Fruit fly (Drosophila melanogaster) whole organism, embryonic: ENCODE data around the gene CG34049.

Experiments used
- Abd-B ChIP-seq: fragments of 200-800 bp; sonication (Bioruptor generic); optimal IDR thresholded peaks from 2 replicates; lab custom pipeline; 2018; ENCODE audit warnings: missing biosample characterization, mild to moderate bottlenecking, missing genetic modification characterization, moderate library complexity
- Adf1 ChIP-seq: fragments of 200-800 bp; sonication (Bioruptor generic); IDR thresholded peaks from 2 replicates; pipeline ENCODE4 v1.3.6; 2022; ENCODE audit warnings: missing biosample characterization, missing genetic modification characterization
- Aef1 ChIP-seq: fragments of 200-800 bp; sonication (Bioruptor generic); IDR thresholded peaks from 3 replicates; pipeline ENCODE4 v1.3.6; 2022; ENCODE audit warnings: missing biosample characterization, missing genetic modification characterization
- Atf6 ChIP-seq: fragments of 200-800 bp; sonication (Bioruptor generic); IDR thresholded peaks from 2 replicates; pipeline ENCODE4 v1.3.6; 2022; ENCODE audit warnings: missing biosample characterization, missing genetic modification characterization
- BtbVII ChIP-seq: fragments of 200-800 bp; sonication (Bioruptor generic); optimal IDR thresholded peaks from 3 replicates; lab custom pipeline; 2017; ENCODE audit warnings: missing biosample characterization, mild to moderate bottlenecking, missing genetic modification characterization
- CG10209 ChIP-seq: fragments of 200-800 bp; sonication (Bioruptor generic); optimal IDR thresholded peaks from 3 replicates; lab custom pipeline; 2017; ENCODE audit warnings: missing biosample characterization, mild to moderate bottlenecking, missing genetic modification characterization, missing genetic modification reagents
- CG10366 ChIP-seq: fragments of 200-800 bp; sonication (Bioruptor generic); IDR thresholded peaks from 2 replicates; pipeline ENCODE4 v1.3.6; 2022; ENCODE audit warnings: missing biosample characterization, missing genetic modification characterization
- CG10565 ChIP-seq: fragments of 200-800 bp; sonication (Bioruptor generic); optimal IDR thresholded peaks from 3 replicates; lab custom pipeline; 2016; ENCODE audit warnings: missing biosample characterization, mild to moderate bottlenecking, missing genetic modification characterization
- CG10959 ChIP-seq: fragments of 200-800 bp; sonication (Bioruptor generic); IDR thresholded peaks from 2 replicates; pipeline ENCODE4 v1.3.6; 2022; ENCODE audit warnings: missing biosample characterization, missing genetic modification characterization
- CG10979 ChIP-seq: fragments of 200-800 bp; sonication (Bioruptor generic); optimal IDR thresholded peaks from 2 replicates; lab custom pipeline; 2018; ENCODE audit warnings: missing biosample characterization, mild to moderate bottlenecking, missing genetic modification characterization, moderate library complexity
- CG11504 ChIP-seq: fragments of 200-800 bp; sonication (Bioruptor generic); optimal IDR thresholded peaks from 3 replicates; lab custom pipeline; 2019; ENCODE audit warnings: missing biosample characterization, mild to moderate bottlenecking, missing genetic modification characterization, moderate library complexity
- CG12071 ChIP-seq: fragments of 200-800 bp; sonication (Bioruptor generic); optimal IDR thresholded peaks from 3 replicates; lab custom pipeline; 2018; ENCODE audit warnings: missing biosample characterization, mild to moderate bottlenecking, missing genetic modification characterization
- CG12299 ChIP-seq: fragments of 200-800 bp; sonication (Bioruptor generic); optimal IDR thresholded peaks from 2 replicates; lab custom pipeline; 2018; ENCODE audit warnings: missing biosample characterization, mild to moderate bottlenecking, missing genetic modification characterization
- CG15011 ChIP-seq: fragments of 200-800 bp; sonication (Bioruptor generic); optimal IDR thresholded peaks from 3 replicates; lab custom pipeline; 2018; ENCODE audit warnings: missing biosample characterization, mild to moderate bottlenecking, missing genetic modification characterization
- CG15601 ChIP-seq: fragments of 200-800 bp; sonication (Bioruptor generic); optimal IDR thresholded peaks from 3 replicates; lab custom pipeline; 2019; ENCODE audit warnings: missing biosample characterization, mild to moderate bottlenecking, missing genetic modification characterization, moderate library complexity
- CG15696 ChIP-seq: fragments of 200-800 bp; sonication (Bioruptor generic); optimal IDR thresholded peaks from 2 replicates; lab custom pipeline; 2019; ENCODE audit warnings: missing biosample characterization, mild to moderate bottlenecking, missing genetic modification characterization, moderate library complexity
- CG1602 ChIP-seq: fragments of 200-800 bp; sonication (Bioruptor generic); optimal IDR thresholded peaks from 3 replicates; lab custom pipeline; 2016; ENCODE audit warnings: missing biosample characterization, missing genetic modification characterization
- CG17361 ChIP-seq: fragments of 200-800 bp; sonication (Bioruptor generic); IDR thresholded peaks from 3 replicates; pipeline ENCODE4 v1.3.6; 2022; ENCODE audit warnings: missing biosample characterization, missing genetic modification characterization
- CG1792 ChIP-seq: fragments of 200-800 bp; sonication (Bioruptor generic); optimal IDR thresholded peaks from 2 replicates; lab custom pipeline; 2016; ENCODE audit warnings: missing biosample characterization, missing genetic modification characterization
- CG2120 ChIP-seq: fragments of 200-800 bp; sonication (Bioruptor generic); optimal IDR thresholded peaks from 3 replicates; lab custom pipeline; 2016; ENCODE audit warnings: missing biosample characterization, missing genetic modification characterization
- CG3726 ChIP-seq: fragments of 200-800 bp; sonication (Bioruptor generic); IDR thresholded peaks from 3 replicates; pipeline ENCODE4, ENCODE4 v1.3.6; 2022; ENCODE audit warnings: missing biosample characterization, missing genetic modification characterization
- CG3838 ChIP-seq: fragments of 200-800 bp; sonication (Bioruptor generic); optimal IDR thresholded peaks from 3 replicates; lab custom pipeline; 2016; ENCODE audit warnings: missing biosample characterization, missing genetic modification characterization
- CG5245 ChIP-seq: fragments of 200-800 bp; sonication (Bioruptor generic); optimal IDR thresholded peaks from 3 replicates; lab custom pipeline; 2016; ENCODE audit warnings: missing biosample characterization, missing genetic modification characterization
- CG8765 ChIP-seq: fragments of 200-800 bp; sonication (Bioruptor generic); IDR thresholded peaks from 2 replicates; pipeline ENCODE4 v1.3.6; 2022; ENCODE audit warnings: missing biosample characterization, missing genetic modification characterization
- D19A ChIP-seq: fragments of 200-800 bp; optimal IDR thresholded peaks from 3 replicates; lab custom pipeline; 2019; ENCODE audit warnings: missing biosample characterization, mild to moderate bottlenecking, missing genetic modification characterization, moderate library complexity
- E2f1 ChIP-seq: fragments of 200-800 bp; sonication (Bioruptor generic); IDR thresholded peaks from 2 replicates; pipeline ENCODE4 v1.3.6; 2022; ENCODE audit warnings: missing biosample characterization, missing genetic modification characterization
- Hmx ChIP-seq: fragments of 200-800 bp; sonication (Bioruptor generic); optimal IDR thresholded peaks from 2 replicates; lab custom pipeline; 2016; ENCODE audit warnings: missing biosample characterization, missing genetic modification characterization
- Mes4 ChIP-seq: fragments of 200-800 bp; sonication (Bioruptor generic); optimal IDR thresholded peaks from 2 replicates; lab custom pipeline; 2016; ENCODE audit warnings: missing biosample characterization, missing genetic modification characterization
- Rx ChIP-seq: fragments of 200-800 bp; sonication (Bioruptor generic); IDR thresholded peaks from 2 replicates; pipeline ENCODE4 v1.3.6; 2022; ENCODE audit warnings: missing biosample characterization, missing genetic modification characterization
- TFAM ChIP-seq: fragments of 200-800 bp; sonication (Bioruptor generic); optimal IDR thresholded peaks from 2 replicates; lab custom pipeline; 2017; ENCODE audit warnings: missing biosample characterization, missing genetic modification characterization, inconsistent platforms
- abd-A ChIP-seq: fragments of 200-800 bp; sonication (Bioruptor generic); optimal IDR thresholded peaks from 3 replicates; lab custom pipeline; 2019; ENCODE audit warnings: missing biosample characterization, mild to moderate bottlenecking, missing genetic modification characterization, moderate library complexity
- ash1 ChIP-seq: fragments of 200-800 bp; sonication (Bioruptor generic); optimal IDR thresholded peaks from 2 replicates; lab custom pipeline; 2018; ENCODE audit warnings: missing biosample characterization, mild to moderate bottlenecking, missing genetic modification characterization
- bbx ChIP-seq: fragments of 200-800 bp; sonication (Bioruptor generic); IDR thresholded peaks from 2 replicates; pipeline ENCODE4 v1.3.6; 2022; ENCODE audit warnings: missing biosample characterization, missing genetic modification characterization; ENCODE audit not compliant: partially characterized antibody
- croc ChIP-seq: fragments of 200-800 bp; sonication (Bioruptor generic); conservative IDR thresholded peaks from 3 replicates; pipeline ENCODE4 v1.3.6; 2022; ENCODE audit warnings: missing biosample characterization, missing genetic modification characterization
- esg ChIP-seq: fragments of 200-800 bp; sonication (Bioruptor generic); conservative IDR thresholded peaks from 2 replicates; pipeline ENCODE4 v1.3.6; 2022; ENCODE audit warnings: missing biosample characterization, missing genetic modification characterization
- gcm ChIP-seq: fragments of 200-800 bp; sonication (Bioruptor generic); optimal IDR thresholded peaks from 2 replicates; lab custom pipeline; 2019; ENCODE audit warnings: missing biosample characterization, mild to moderate bottlenecking, missing genetic modification characterization, moderate library complexity
- grn ChIP-seq: fragments of 200-800 bp; sonication (Bioruptor generic); optimal IDR thresholded peaks from 3 replicates; lab custom pipeline; 2017; ENCODE audit warnings: missing biosample characterization, missing genetic modification characterization
- hb ChIP-seq: fragments of 200-800 bp; sonication (Bioruptor generic); IDR thresholded peaks from 3 replicates; pipeline ENCODE4 v1.3.6; 2022; ENCODE audit warnings: missing biosample characterization, missing genetic modification characterization; ENCODE audit not compliant: partially characterized antibody
- onecut ChIP-seq: fragments of 200-800 bp; sonication (Bioruptor generic); IDR thresholded peaks from 2 replicates; pipeline ENCODE4 v1.3.6; 2022; ENCODE audit warnings: missing biosample characterization, missing genetic modification characterization
- org-1 ChIP-seq: fragments of 200-800 bp; sonication (Bioruptor generic); optimal IDR thresholded peaks from 2 replicates; lab custom pipeline; 2017; ENCODE audit warnings: missing biosample characterization, missing genetic modification characterization
- p53 ChIP-seq: fragments of 200-800 bp; sonication (Bioruptor generic); optimal IDR thresholded peaks from 2 replicates; lab custom pipeline; 2016; ENCODE audit warnings: missing biosample characterization, missing genetic modification characterization
- pfk ChIP-seq: fragments of 200-800 bp; sonication (Bioruptor generic); optimal IDR thresholded peaks from 2 replicates; lab custom pipeline; 2018; ENCODE audit warnings: missing biosample characterization, mild to moderate bottlenecking, missing genetic modification characterization, moderate library complexity
- repo ChIP-seq: fragments of 200-800 bp; sonication (Bioruptor generic); optimal IDR thresholded peaks from 2 replicates; lab custom pipeline; 2016; ENCODE audit warnings: missing biosample characterization, missing genetic modification characterization
- rib ChIP-seq: fragments of 200-800 bp; sonication (Bioruptor generic); IDR thresholded peaks from 2 replicates; pipeline ENCODE4 v1.3.6; 2022; ENCODE audit warnings: missing biosample characterization, missing genetic modification characterization
- run ChIP-seq: fragments of 200-800 bp; sonication (Bioruptor generic); optimal IDR thresholded peaks from 3 replicates; lab custom pipeline; 2018; ENCODE audit warnings: missing biosample characterization, mild to moderate bottlenecking, missing genetic modification characterization
- sc ChIP-seq, 3 experiments: fragments of >200 bp in 2 of 3; fragments of 200-800 bp in 1 of 3; sonication (Bioruptor generic) in 1 of 3; optimal IDR thresholded peaks; 2 replicates in 2 of 3; 3 replicates in 1 of 3; lab custom pipeline; 2017; ENCODE audit warnings: mild to moderate bottlenecking in 1 of 3, missing biosample characterization in 1 of 3, missing genetic modification characterization in 1 of 3, missing genetic modification reagents in 1 of 3
- sisA ChIP-seq: fragments of 200-800 bp; sonication (Bioruptor generic); IDR thresholded peaks from 2 replicates; pipeline ENCODE4 v1.3.6; 2022; ENCODE audit warnings: missing biosample characterization, missing genetic modification characterization
- so ChIP-seq: fragments of 200-800 bp; sonication (Bioruptor generic); IDR thresholded peaks from 3 replicates; pipeline ENCODE4 v1.3.6; 2022; ENCODE audit warnings: missing biosample characterization, missing genetic modification characterization
- sug ChIP-seq: fragments of 200-800 bp; optimal IDR thresholded peaks from 2 replicates; lab custom pipeline; 2019; ENCODE audit warnings: missing biosample characterization, mild to moderate bottlenecking, missing genetic modification characterization, moderate library complexity

Gene CG34049

DNA sequence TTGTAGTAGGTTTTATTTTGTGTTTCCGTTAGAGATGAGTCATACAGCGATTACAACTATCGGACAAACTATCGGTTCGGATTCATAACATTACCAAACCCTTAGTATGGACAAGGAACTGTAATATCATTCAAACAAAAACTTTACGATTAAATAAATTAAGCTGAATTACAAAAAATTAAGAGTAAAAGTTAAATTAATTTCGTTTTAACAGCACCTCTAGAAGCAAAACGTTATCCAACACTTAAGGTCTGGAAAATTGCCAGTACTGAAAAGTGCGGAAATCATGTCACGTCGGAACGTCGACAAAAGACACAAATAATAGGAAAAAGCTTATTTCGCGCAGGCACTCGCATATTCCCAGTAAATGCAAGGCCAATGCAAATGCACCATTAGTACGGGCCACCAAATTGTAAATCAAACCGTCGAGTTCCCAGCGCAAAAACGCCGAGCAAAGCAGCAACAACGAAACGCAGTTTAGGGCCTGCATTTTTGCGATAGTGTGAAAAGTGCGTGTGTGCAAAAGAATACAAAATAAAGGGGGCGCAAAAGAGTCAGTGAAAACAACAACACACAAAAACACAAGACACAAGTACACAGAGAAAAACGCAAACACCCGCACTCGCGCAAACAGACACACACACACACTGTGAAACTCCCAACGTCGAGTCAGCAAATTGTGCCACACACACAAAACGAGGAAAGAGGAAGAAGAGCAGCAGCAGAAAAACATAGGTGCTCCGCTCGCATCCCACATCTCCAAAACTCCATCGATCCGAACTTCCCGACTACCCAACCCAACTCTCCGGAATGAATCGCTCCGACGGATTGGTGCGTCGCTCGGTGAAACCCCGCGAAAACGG lies 38.6 kb downstream of the CG34049 start, which contains the start of the genes CG15387 and sau (continued):
- TF ChIP-seq ash1 (GFP tag; lab: Kevin White, UChicago): no peak
- TF ChIP-seq pfk: peak; percentile 32
- TF ChIP-seq Hmx: peak; percentile 77
- TF ChIP-seq rib (GFP tag; lab: Robert Waterston, UW): peak; percentile 75
- TF ChIP-seq CG10366 (GFP tag; lab: Robert Waterston, UW): peak; percentile 80
- TF ChIP-seq onecut: peak; percentile 44
- peak; percentile 72 for TF ChIP-seq BtbVII
- TF ChIP-seq CG11504 (tag; lab: Kevin White, UChicago): peak; percentile 87
- TF ChIP-seq Mes4: peak; percentile 85
- peak; percentile 71 for TF ChIP-seq CG5245
- peak; percentile 73 for TF ChIP-seq CG15011
- TF ChIP-seq CG10209 (GFP tag; lab: Kevin White, UChicago): peak; percentile 86
- TF ChIP-seq TFAM (GFP tag; lab: Kevin White, UChicago): peak; percentile 24
- TF ChIP-seq CG1602 (GFP tag; lab: Kevin White, UChicago): peak; percentile 91
- peak; percentile 68 for TF ChIP-seq gcm
- peak; percentile 65 for TF ChIP-seq croc (GFP tag; lab: Robert Waterston, UW)
- peak; percentile 89 for TF ChIP-seq sug
- peak; percentile 52; the same call in 1 of the 3 replicates for TF ChIP-seq CG3726 (GFP tag; lab: Robert Waterston, UW)
- peak; percentile 66 for TF ChIP-seq D19A
- peak; percentile 65 for TF ChIP-seq CG10959 (GFP tag; lab: Robert Waterston, UW)
- TF ChIP-seq CG3838 (GFP tag; lab: Kevin White, UChicago): peak; percentile 74
- peak; percentile 34 for TF ChIP-seq grn (GFP tag; lab: Kevin White, UChicago)
- TF ChIP-seq bbx (GFP tag; lab: Robert Waterston, UW): peak; percentile 86
- TF ChIP-seq CG10565: no peak
- peak; percentile 90 for TF ChIP-seq Atf6 (GFP tag; lab: Robert Waterston, UW)
- TF ChIP-seq E2f1: peak; percentile 80
- peak; percentile 71 for TF ChIP-seq esg (GFP tag; lab: Robert Waterston, UW)
- peak; percentile 52 for TF ChIP-seq Adf1 (GFP tag; lab: Robert Waterston, UW)
- peak; percentile 66 for TF ChIP-seq Rx (GFP tag; lab: Robert Waterston, UW)
- TF ChIP-seq CG12299 (tag; lab: Kevin White, UChicago): peak; percentile 86
- TF ChIP-seq CG12071: peak; percentile 75
- peak; percentile 74 for TF ChIP-seq p53 (GFP tag; lab: Kevin White, UChicago)
- peak; percentile 75 for TF ChIP-seq repo
- TF ChIP-seq Abd-B: peak; percentile 82
- peak; percentile 63 for TF ChIP-seq org-1 (GFP tag; lab: Kevin White, UChicago)
- peak; percentile 96 for TF ChIP-seq CG2120 (GFP tag; lab: Kevin White, UChicago)
- TF ChIP-seq CG15601: peak; percentile 72
- peak; percentile 89 for TF ChIP-seq CG17361 (GFP tag; lab: Robert Waterston, UW)
- no peak for TF ChIP-seq sc (optimal IDR thresholded peaks at IDR 0.05; lab: Kevin White, UChicago)
- TF ChIP-seq sc (GFP tag; optimal IDR thresholded peaks at IDR 0.05; lab: Kevin White, UChicago): peak; percentile 64
- TF ChIP-seq CG15696: peak; percentile 86
- TF ChIP-seq CG1792 (GFP tag; lab: Kevin White, UChicago): peak; percentile 77
- TF ChIP-seq CG8765 (GFP tag; lab: Robert Waterston, UW): peak; percentile 67
- no peak for TF ChIP-seq abd-A (tag; lab: Kevin White, UChicago)
- peak; percentile 79 for TF ChIP-seq Aef1 (GFP tag; lab: Robert Waterston, UW)
- TF ChIP-seq so (GFP tag; lab: Robert Waterston, UW): peak; percentile 82
- peak; percentile 81 for TF ChIP-seq hb (GFP tag; lab: Robert Waterston, UW)
- TF ChIP-seq sisA (GFP tag; lab: Robert Waterston, UW): peak; percentile 83
- peak; percentile 77 for TF ChIP-seq CG10979 (tag; lab: Kevin White, UChicago)
- peak; percentile 8 for TF ChIP-seq run (tag; lab: Kevin White, UChicago)
